Worm (Caenorhabditis elegans): ENCODE results near the gene nekl-4.
A peak's percentile ranks its signal among the peaks of the same experiment; 100 is the strongest.

DNA sequence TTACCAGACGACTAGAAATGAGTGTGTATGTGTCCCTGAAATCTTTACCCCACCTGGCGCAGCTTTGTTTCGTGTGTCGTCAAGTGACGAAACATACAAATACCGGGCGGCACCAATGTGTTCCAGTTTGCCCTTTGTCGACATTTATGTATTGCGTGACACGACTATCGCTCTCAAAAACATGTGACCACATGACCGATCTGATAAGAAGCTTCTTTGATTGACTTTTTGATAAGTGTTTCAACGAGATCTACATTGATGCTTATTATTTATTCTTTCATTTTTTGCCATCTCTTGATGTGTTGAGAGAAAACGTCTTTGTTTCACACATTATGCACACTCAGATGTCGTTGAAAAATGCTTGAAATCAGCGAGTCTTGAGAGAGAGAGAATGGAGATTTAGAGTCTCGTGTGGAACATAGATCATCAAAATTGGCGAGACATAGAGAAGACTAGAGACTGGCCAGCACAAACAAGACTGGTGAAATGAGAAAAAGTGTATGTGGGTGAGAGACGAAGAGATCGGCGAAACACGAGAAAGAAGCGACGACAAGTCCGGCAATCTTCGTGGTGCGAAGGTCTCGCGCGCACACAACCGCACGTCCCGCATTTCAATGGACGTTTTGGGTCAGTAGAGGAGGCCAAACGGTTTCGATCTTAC, 14.3 kb downstream of the nekl-4 start:
- TF ChIP-seq Y75B8A.6 (GFP tag; IDR thresholded peaks at IDR 0.05) (no peak), dpl-1 (GFP tag; optimal IDR thresholded peaks at IDR 0.05) (peak; percentile 15), nhr-25 (tag; optimal IDR thresholded peaks at IDR 0.05; ENCODE audit: borderline replicate concordance, insufficient read depth) (peak; percentile 57), lin-29 (GFP tag; IDR thresholded peaks at IDR 0.05) (no peak), lin-1 (GFP tag; IDR thresholded peaks at IDR 0.05) (no peak; the same call in 1 of the 2 replicates), nhr-237 (tag; optimal IDR thresholded peaks at IDR 0.05) (no peak), sdz-12 (GFP tag; optimal IDR thresholded peaks at IDR 0.05) (no peak), lsy-2 (tag; optimal IDR thresholded peaks at IDR 0.05) (peak; percentile 57 to 63), lin-39 (tag; optimal IDR thresholded peaks at IDR 0.05) (peak; percentile 27), nhr-11 (tag; optimal IDR thresholded peaks at IDR 0.05) (peak; percentile 46), vab-7 (GFP tag; IDR thresholded peaks at IDR 0.05) (no peak), daf-16 (GFP tag; optimal IDR thresholded peaks at IDR 0.05) (no peak), daf-16 (tag; optimal IDR thresholded peaks at IDR 0.05) (peak; percentile 83)

Measured in whole organism, L4 larva.